Worm (Caenorhabditis elegans): Measurements from ENCODE around the gene Y79H2A.4.

- TF ChIP-seq him-1 (tag; optimal IDR thresholded peaks at IDR 0.05) (no peak), dao-5 (tag; optimal IDR thresholded peaks at IDR 0.05) (no peak)
Observed at ce11 chrIII:11991654-11992292, 49.3 kb upstream of the Y79H2A.4 start.
